Worm (Caenorhabditis elegans) whole organism, L1 larva: ENCODE results near the gene R04E5.9.

Experiments used
- C34B4.2 ChIP-seq: sonication (generic microtip); optimal IDR thresholded peaks from 2 replicates; lab custom pipeline; 2017; ENCODE audit warnings: mild to moderate bottlenecking, missing genetic modification characterization, missing compliant biosample characterization
- F16B12.6 ChIP-seq: fragments of 150-350 bp; optimal IDR thresholded peaks from 2 replicates; lab custom pipeline; 2014; ENCODE audit warnings: missing biosample characterization, missing genetic modification characterization
- alr-1 ChIP-seq: fragments of 200-800 bp; sonication (Bioruptor generic); optimal IDR thresholded peaks from 2 replicates; lab custom pipeline; 2018; ENCODE audit warnings: borderline replicate concordance, mild to moderate bottlenecking, missing genetic modification characterization, missing compliant biosample characterization
- egl-27 ChIP-seq, 2 experiments: fragments of 150-350 bp in 1 of 2; sonication (generic microtip); optimal IDR thresholded peaks; 3 replicates each; lab custom pipeline; 2017 to 2018; ENCODE audit warnings: missing biosample characterization in 2 of 2, missing genetic modification characterization in 2 of 2, missing genetic modification reagents in 2 of 2
- elt-3 ChIP-seq, 6 experiments: fragments of 150-350 bp in 1 of 6; sonication (generic microtip); optimal IDR thresholded peaks; 2 replicates each; lab custom pipeline; 2017 to 2018; ENCODE audit warnings: missing biosample characterization in 6 of 6, missing genetic modification characterization in 6 of 6, inconsistent platforms in 1 of 6
- fkh-10 ChIP-seq: sonication (generic microtip); optimal IDR thresholded peaks from 2 replicates; lab custom pipeline; 2017; ENCODE audit warnings: missing biosample characterization, missing genetic modification reagents, missing genetic modification characterization
- fos-1 ChIP-seq: fragments of 150-350 bp; optimal IDR thresholded peaks from 2 replicates; lab custom pipeline; 2014; ENCODE audit warnings: missing biosample characterization, missing genetic modification characterization
- lin-13 ChIP-seq: fragments of 150-350 bp; optimal IDR thresholded peaks from 2 replicates; lab custom pipeline; 2014; ENCODE audit warnings: missing biosample characterization, missing genetic modification reagents, missing genetic modification characterization
- lin-15B ChIP-seq: fragments of 150-350 bp; sonication (generic microtip); optimal IDR thresholded peaks from 3 replicates; lab custom pipeline; 2014; ENCODE audit warnings: missing biosample characterization, missing genetic modification characterization
- nhr-28 ChIP-seq: fragments of 150-350 bp; optimal IDR thresholded peaks from 2 replicates; lab custom pipeline; 2014; ENCODE audit warnings: missing biosample characterization, missing genetic modification characterization
- nhr-77 ChIP-seq: fragments of 150-350 bp; optimal IDR thresholded peaks from 2 replicates; lab custom pipeline; 2014; ENCODE audit warnings: missing biosample characterization, missing genetic modification characterization
- skn-1 ChIP-seq: fragments of 150-350 bp; optimal IDR thresholded peaks from 2 replicates; lab custom pipeline; 2014; ENCODE audit warnings: missing biosample characterization, missing genetic modification characterization
- unc-62 ChIP-seq: fragments of 150-350 bp; optimal IDR thresholded peaks from 2 replicates; lab custom pipeline; 2014; ENCODE audit warnings: missing biosample characterization, missing genetic modification reagents, missing genetic modification characterization
- xbp-1 ChIP-seq: sonication (generic microtip); optimal IDR thresholded peaks from 2 replicates; lab custom pipeline; 2016; ENCODE audit warnings: missing genetic modification characterization, missing compliant biosample characterization

DNA sequence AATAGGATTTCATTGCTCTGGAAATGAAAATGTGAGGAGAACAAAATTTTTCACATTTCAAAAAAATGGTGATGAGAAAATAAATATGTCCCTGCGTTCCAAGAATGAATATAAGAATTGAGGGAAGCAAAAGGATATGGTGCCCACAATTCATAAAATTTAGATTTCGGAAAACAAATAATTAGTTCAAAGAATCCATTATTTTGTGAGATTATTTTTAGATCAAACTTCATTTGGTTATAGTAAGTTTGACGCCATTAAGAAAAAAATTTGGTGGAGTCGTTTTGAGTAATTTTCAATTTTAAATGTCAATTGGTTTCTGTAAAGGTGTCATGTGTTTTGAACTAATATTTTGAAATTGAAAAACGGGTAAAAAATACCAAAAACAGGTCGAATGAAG lies 10.6 kb downstream of the R04E5.9 start:
- TF ChIP-seq fos-1 (tag; lab: Kevin White, UChicago) = no peak
- no peak for TF ChIP-seq skn-1 (tag; lab: Kevin White, UChicago)
- TF ChIP-seq nhr-28 (tag; lab: Kevin White, UChicago) = no peak
- no peak for TF ChIP-seq C34B4.2
- TF ChIP-seq egl-27 (tag; optimal IDR thresholded peaks at IDR 0.05; lab: Kevin White, UChicago) = no peak
- no peak for TF ChIP-seq xbp-1 (tag; lab: Kevin White, UChicago)
- no peak for TF ChIP-seq F16B12.6 (tag; lab: Kevin White, UChicago)
- no peak for TF ChIP-seq nhr-77 (tag; lab: Kevin White, UChicago)
- no peak for TF ChIP-seq elt-3 (tag; optimal IDR thresholded peaks at IDR 0.05; lab: Kevin White, UChicago)
- TF ChIP-seq lin-13 = no peak
- TF ChIP-seq fkh-10 (GFP tag; lab: Kevin White, UChicago) = no peak
- no peak for TF ChIP-seq lin-15B
- no peak for TF ChIP-seq alr-1 (tag; lab: Kevin White, UChicago)
- no peak for TF ChIP-seq unc-62 (GFP tag; lab: Kevin White, UChicago)
